Worm (Caenorhabditis elegans) whole organism, L3 larva: Measurements from ENCODE around the gene srj-14.

ENCODE experiments used
- ZK546.5 ChIP-seq: sonication (generic microtip); optimal IDR thresholded peaks from 2 replicates; lab custom pipeline; 2017; ENCODE audit warnings: missing biosample characterization, missing genetic modification characterization
- ama-1 ChIP-seq: fragments of 150-350 bp; optimal IDR thresholded peaks from 2 replicates; lab custom pipeline; 2018
- ceh-16 ChIP-seq: sonication (generic microtip); optimal IDR thresholded peaks from 2 replicates; lab custom pipeline; 2017; ENCODE audit warnings: missing biosample characterization, missing genetic modification characterization
- elt-1 ChIP-seq: fragments of 150-350 bp; optimal IDR thresholded peaks from 2 replicates; lab custom pipeline; 2014; ENCODE audit warnings: missing biosample characterization, missing genetic modification characterization
- fos-1 ChIP-seq: fragments of 150-350 bp; optimal IDR thresholded peaks from 2 replicates; lab custom pipeline; 2014; ENCODE audit warnings: missing biosample characterization, missing genetic modification characterization
- mdl-1 ChIP-seq: fragments of 150-350 bp; optimal IDR thresholded peaks from 2 replicates; lab custom pipeline; 2014; ENCODE audit warnings: missing biosample characterization, missing genetic modification characterization
- nhr-11 ChIP-seq: fragments of 150-350 bp; optimal IDR thresholded peaks from 2 replicates; lab custom pipeline; 2014; ENCODE audit warnings: missing biosample characterization, missing genetic modification characterization
- nhr-77 ChIP-seq: fragments of 150-350 bp; optimal IDR thresholded peaks from 2 replicates; lab custom pipeline; 2014; ENCODE audit warnings: missing biosample characterization, missing genetic modification characterization
- pqm-1 ChIP-seq: fragments of 150-350 bp; optimal IDR thresholded peaks from 2 replicates; lab custom pipeline; 2017; ENCODE audit warnings: missing biosample characterization, missing genetic modification characterization, inconsistent platforms
- unc-39 ChIP-seq: sonication (generic microtip); optimal IDR thresholded peaks from 4 replicates; lab custom pipeline; 2017; ENCODE audit warnings: missing biosample characterization, missing genetic modification characterization
- unc-62 ChIP-seq: fragments of 150-350 bp; sonication (generic microtip); optimal IDR thresholded peaks from 4 replicates; lab custom pipeline; 2014; ENCODE audit warnings: missing biosample characterization, missing genetic modification reagents, missing genetic modification characterization
- zag-1 ChIP-seq: fragments of 150-350 bp; optimal IDR thresholded peaks from 2 replicates; lab custom pipeline; 2014; ENCODE audit warnings: missing biosample characterization, missing genetic modification characterization

ce11 chrV:7339831-7340230 lies 29.7 kb upstream of the srj-14 start, which contains the start of gene srh-187:
- TF ChIP-seq mdl-1, result no peak
- TF ChIP-seq ZK546.5 (tag; lab: Kevin White, UChicago), result no peak
- no peak for TF ChIP-seq pqm-1 (tag; lab: Kevin White, UChicago)
- TF ChIP-seq nhr-77 (tag; lab: Kevin White, UChicago), result no peak
- no peak for TF ChIP-seq nhr-11 (tag; lab: Kevin White, UChicago)
- TF ChIP-seq unc-39 (tag; lab: Kevin White, UChicago), result no peak
- no peak for TF ChIP-seq unc-62 (GFP tag; lab: Kevin White, UChicago)
- TF ChIP-seq fos-1 (tag; lab: Kevin White, UChicago), result no peak
- TF ChIP-seq elt-1, result no peak
- TF ChIP-seq ama-1, result no peak
- TF ChIP-seq ceh-16 (tag; lab: Kevin White, UChicago), result no peak
- TF ChIP-seq zag-1 (tag; lab: Kevin White, UChicago), result no peak
